Worm (Caenorhabditis elegans): ENCODE results near the gene cyp-33C9.

DNA sequence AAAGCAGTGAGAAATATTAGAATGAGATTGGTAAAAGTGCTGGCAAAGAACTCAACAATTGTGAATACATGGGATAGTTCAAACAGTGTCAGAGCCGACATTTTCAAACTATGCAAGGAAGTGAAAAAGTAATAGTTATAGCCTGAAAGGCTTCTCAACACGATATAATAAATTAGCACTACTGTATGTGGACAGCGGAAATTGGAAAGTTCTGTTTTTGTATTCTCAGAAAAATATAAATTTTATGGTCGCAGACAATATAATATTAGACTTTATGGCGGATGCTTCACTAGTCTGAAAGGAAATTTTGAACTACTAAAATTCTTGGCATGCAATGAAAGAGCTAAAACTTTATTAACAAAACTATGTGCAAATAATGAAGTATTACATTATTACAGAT, 11.4 kb upstream of the cyp-33C9 start, which contains the start of gene str-69:
- TF ChIP-seq unc-39 (tag; optimal IDR thresholded peaks at IDR 0.05) (no peak), unc-62 (GFP tag; optimal IDR thresholded peaks at IDR 0.05 in 1 of 2) (no peak), unc-62 (tag; optimal IDR thresholded peaks at IDR 0.05) (no peak), nhr-111 (GFP tag; optimal IDR thresholded peaks at IDR 0.05) (no peak), hlh-30 (tag; optimal IDR thresholded peaks at IDR 0.05; ENCODE audit: insufficient read depth) (no peak), daf-12 (tag; optimal IDR thresholded peaks at IDR 0.05) (no peak), unc-130 (GFP tag; optimal IDR thresholded peaks at IDR 0.05) (no peak), pha-4 (GFP tag; IDR thresholded peaks at IDR 0.05) (no peak), pha-4 (tag; optimal IDR thresholded peaks at IDR 0.05) (no peak), egl-27 (tag; optimal IDR thresholded peaks at IDR 0.05) (no peak), F10B5.3 (tag; optimal IDR thresholded peaks at IDR 0.05) (no peak), Y75B8A.6 (GFP tag; IDR thresholded peaks at IDR 0.05) (no peak), nhr-237 (tag; optimal IDR thresholded peaks at IDR 0.05) (no peak), lin-39 (tag; optimal IDR thresholded peaks at IDR 0.05) (no peak), zip-2 (tag; optimal IDR thresholded peaks at IDR 0.05) (no peak)
